Worm (Caenorhabditis elegans) whole organism, midembryonic: ENCODE measurements around the gene Y46G5A.7.

Experiments used
- T22C8.4 ChIP-seq: fragments of 200-800 bp; sonication (Bioruptor generic); IDR thresholded peaks from 2 replicates; pipeline ENCODE4 v1.3.6; 2022; ENCODE audit warnings: missing genetic modification characterization, missing compliant biosample characterization
- cog-1 ChIP-seq: sonication (generic microtip); optimal IDR thresholded peaks from 2 replicates; lab custom pipeline; 2016; ENCODE audit warnings: missing genetic modification characterization, missing compliant biosample characterization
- flt-1 ChIP-seq: fragments of 200-800 bp; sonication (Bioruptor generic); IDR thresholded peaks from 2 replicates; pipeline ENCODE4 v1.3.6; 2022; ENCODE audit warnings: missing genetic modification characterization, missing compliant biosample characterization
- klf-2 ChIP-seq: fragments of 200-800 bp; sonication (Bioruptor generic); conservative IDR thresholded peaks from 2 replicates; pipeline ENCODE4 v1.3.6; 2022; ENCODE audit warnings: missing genetic modification reagents, missing genetic modification characterization, missing compliant biosample characterization
- med-1 ChIP-seq: sonication (generic microtip); optimal IDR thresholded peaks from 2 replicates; lab custom pipeline; 2017; ENCODE audit warnings: missing genetic modification characterization, mild to moderate bottlenecking, missing compliant biosample characterization, antibody characterized with exemption, missing genetic modification reagents; ENCODE audit not compliant: insufficient read depth
- ref-1 ChIP-seq: fragments of 200-800 bp; sonication (Bioruptor generic); conservative IDR thresholded peaks from 2 replicates; pipeline ENCODE4 v1.3.6; 2022; ENCODE audit warnings: missing genetic modification reagents, missing genetic modification characterization, missing compliant biosample characterization
- tab-1 ChIP-seq: fragments of 200-800 bp; sonication (Bioruptor generic); IDR thresholded peaks from 2 replicates; pipeline ENCODE4 v1.3.6; 2022; ENCODE audit warnings: missing genetic modification characterization, missing compliant biosample characterization
- ztf-23 ChIP-seq: fragments of 200-800 bp; sonication (Bioruptor generic); IDR thresholded peaks from 2 replicates; pipeline ENCODE4 v1.3.6; 2022; ENCODE audit warnings: missing genetic modification reagents, missing genetic modification characterization, missing compliant biosample characterization

ce11 chrII:12796040-12796502 is 39.9 kb upstream of the Y46G5A.7 start, which contains the start of gene cpt-1:
- TF ChIP-seq flt-1 (GFP tag; lab: Robert Waterston, UW) (no peak), tab-1 (GFP tag; lab: Robert Waterston, UW) (no peak), med-1 (GFP tag; lab: Kevin White, UChicago) (no peak), cog-1 (tag; lab: Kevin White, UChicago) (no peak), T22C8.4 (GFP tag; lab: Robert Waterston, UW) (no peak), klf-2 (no peak), ref-1 (GFP tag; lab: Robert Waterston, UW) (no peak), ztf-23 (GFP tag; lab: Robert Waterston, UW) (no peak)
